Worm (Caenorhabditis elegans) whole organism, L1 larva: ENCODE results near the gene F35C11.4.

Experiments used
- aly-2 ChIP-seq: fragments of 150-350 bp; optimal IDR thresholded peaks from 2 replicates; lab custom pipeline; 2014; ENCODE audit warnings: missing biosample characterization, missing genetic modification characterization
- ama-1 ChIP-seq: fragments of 150-350 bp; optimal IDR thresholded peaks from 2 replicates; lab custom pipeline; 2014
- elt-2 ChIP-seq: sonication (generic microtip); optimal IDR thresholded peaks from 2 replicates; lab custom pipeline; 2016; ENCODE audit warnings: missing genetic modification characterization, mild to moderate bottlenecking, inconsistent platforms, missing compliant biosample characterization, missing genetic modification reagents
- elt-3 ChIP-seq, 6 experiments: fragments of 150-350 bp in 1 of 6; sonication (generic microtip); optimal IDR thresholded peaks; 2 replicates each; lab custom pipeline; 2017 to 2018; ENCODE audit warnings: missing biosample characterization in 6 of 6, missing genetic modification characterization in 6 of 6, inconsistent platforms in 1 of 6
- fkh-10 ChIP-seq: sonication (generic microtip); optimal IDR thresholded peaks from 2 replicates; lab custom pipeline; 2017; ENCODE audit warnings: missing biosample characterization, missing genetic modification reagents, missing genetic modification characterization
- hpl-2 ChIP-seq: fragments of 150-350 bp; optimal IDR thresholded peaks from 2 replicates; lab custom pipeline; 2014; ENCODE audit warnings: missing biosample characterization, missing genetic modification reagents, missing genetic modification characterization
- mep-1 ChIP-seq: fragments of 150-350 bp; optimal IDR thresholded peaks from 2 replicates; lab custom pipeline; 2014; ENCODE audit warnings: missing biosample characterization, missing genetic modification characterization
- nhr-11 ChIP-seq: fragments of 150-350 bp; optimal IDR thresholded peaks from 2 replicates; lab custom pipeline; 2014; ENCODE audit warnings: missing biosample characterization, missing genetic modification characterization
- skn-1 ChIP-seq: fragments of 150-350 bp; optimal IDR thresholded peaks from 2 replicates; lab custom pipeline; 2014; ENCODE audit warnings: missing biosample characterization, missing genetic modification characterization
- sptf-1 ChIP-seq: fragments of 150-350 bp; optimal IDR thresholded peaks from 2 replicates; lab custom pipeline; 2014; ENCODE audit warnings: missing biosample characterization, missing genetic modification characterization
- tbx-2 ChIP-seq: sonication (generic microtip); optimal IDR thresholded peaks from 2 replicates; lab custom pipeline; 2016; ENCODE audit warnings: missing genetic modification characterization, missing compliant biosample characterization
- ztf-11 ChIP-seq, 2 experiments: sonication (generic microtip); optimal IDR thresholded peaks; 2 replicates each; lab custom pipeline; 2016 to 2017; ENCODE audit warnings: missing genetic modification characterization in 2 of 2, missing biosample characterization in 1 of 2, missing compliant biosample characterization in 1 of 2

DNA sequence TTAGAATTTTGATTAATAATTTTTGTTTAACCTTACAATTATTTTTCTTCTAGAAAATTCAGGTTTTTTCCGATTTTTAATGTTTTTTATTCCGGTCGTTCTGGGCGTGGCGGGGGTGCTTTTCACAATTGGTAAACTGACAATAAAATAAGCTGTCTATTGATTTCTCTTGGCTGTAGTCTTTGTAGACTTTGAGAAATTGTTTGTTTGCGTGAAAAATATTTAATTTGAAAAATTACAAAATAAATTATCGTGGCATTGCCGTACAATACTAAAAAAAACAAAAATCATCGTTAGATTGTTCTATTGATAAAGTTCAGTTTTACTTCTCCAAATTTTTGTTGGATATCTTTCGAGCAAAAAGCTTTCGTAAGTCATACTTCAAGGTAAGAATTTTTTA lies 2.3 kb upstream of the F35C11.4 start, which contains the start of gene F35C11.3:
- TF ChIP-seq aly-2 (tag; lab: Kevin White, UChicago), result no peak
- no peak for TF ChIP-seq skn-1
- TF ChIP-seq elt-2, result no peak
- no peak for TF ChIP-seq elt-3 (tag; optimal IDR thresholded peaks at IDR 0.05; lab: Kevin White, UChicago)
- TF ChIP-seq ztf-11 (tag; optimal IDR thresholded peaks at IDR 0.05; lab: Kevin White, UChicago), result no peak
- no peak for TF ChIP-seq fkh-10
- no peak for TF ChIP-seq tbx-2
- TF ChIP-seq mep-1 (tag; lab: Kevin White, UChicago), result no peak
- no peak for TF ChIP-seq hpl-2
- no peak for TF ChIP-seq ama-1 (lab: Kevin White, UChicago)
- no peak for TF ChIP-seq sptf-1 (tag; lab: Kevin White, UChicago)
- TF ChIP-seq nhr-11, result no peak
